Worm (Caenorhabditis elegans): ENCODE data around the gene srx-47.

DNA sequence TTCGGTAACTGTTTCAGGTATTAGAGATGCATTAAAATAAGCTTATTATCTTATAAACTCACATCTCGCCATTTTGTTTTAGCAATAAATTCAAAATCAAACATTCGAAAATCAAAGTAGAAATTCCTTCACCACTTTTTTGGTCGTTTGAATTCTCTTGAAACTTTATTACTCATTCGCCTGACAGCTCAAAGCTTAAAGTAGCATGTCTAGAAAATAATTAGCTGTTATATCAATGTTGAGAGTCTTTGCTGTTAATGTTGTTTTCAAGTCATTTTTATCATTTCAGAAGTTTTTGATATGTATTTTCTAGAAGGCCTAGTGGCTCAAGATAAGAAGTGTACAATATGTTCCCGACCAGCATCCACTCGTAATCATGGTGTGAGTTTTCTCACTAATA is 46.8 kb upstream of the srx-47 start, which contains the start of gene nhr-39:
- TF ChIP-seq him-1 (tag; optimal IDR thresholded peaks at IDR 0.05) (no peak), dao-5 (tag; optimal IDR thresholded peaks at IDR 0.05) (no peak)
